Fruit fly (Drosophila melanogaster) whole organism: Measurements from ENCODE around the gene TTLL3B.

Experiments
- CG8478 ChIP-seq: fragments of >200 bp; optimal IDR thresholded peaks from 2 replicates; lab custom pipeline; 2018; ENCODE audit warnings: inconsistent platforms
- Dll ChIP-seq: fragments of >200 bp; optimal IDR thresholded peaks from 2 replicates; lab custom pipeline; 2017
- EcR ChIP-seq, 2 experiments: fragments of >200 bp; optimal IDR thresholded peaks; 2 replicates each; lab custom pipeline; 2017; ENCODE audit warnings: missing biosample characterization in 2 of 2, missing genetic modification characterization in 2 of 2, missing genetic modification reagents in 2 of 2
- pan ChIP-seq: fragments of >200 bp; optimal IDR thresholded peaks from 2 replicates; lab custom pipeline; 2017
- psq ChIP-seq: fragments of >200 bp; optimal IDR thresholded peaks from 2 replicates; lab custom pipeline; 2017
- usp ChIP-seq: fragments of >200 bp; optimal IDR thresholded peaks from 2 replicates; lab custom pipeline; 2017; ENCODE audit warnings: missing biosample characterization, missing genetic modification characterization, mixed read lengths

Gene TTLL3B

dm6 chr2L:6732566-6732965, at the start of gene TTLL3B:
TTLL3B (plus strand) TSS chr2L:6732866.
- TF ChIP-seq CG8478 (lab: Kevin White, UChicago) (no peak), EcR (GFP tag; optimal IDR thresholded peaks at IDR 0.05; lab: Kevin White, UChicago) (no peak), psq (lab: Kevin White, UChicago) (no peak), pan (lab: Kevin White, UChicago) (no peak), usp (no peak)

DNA sequence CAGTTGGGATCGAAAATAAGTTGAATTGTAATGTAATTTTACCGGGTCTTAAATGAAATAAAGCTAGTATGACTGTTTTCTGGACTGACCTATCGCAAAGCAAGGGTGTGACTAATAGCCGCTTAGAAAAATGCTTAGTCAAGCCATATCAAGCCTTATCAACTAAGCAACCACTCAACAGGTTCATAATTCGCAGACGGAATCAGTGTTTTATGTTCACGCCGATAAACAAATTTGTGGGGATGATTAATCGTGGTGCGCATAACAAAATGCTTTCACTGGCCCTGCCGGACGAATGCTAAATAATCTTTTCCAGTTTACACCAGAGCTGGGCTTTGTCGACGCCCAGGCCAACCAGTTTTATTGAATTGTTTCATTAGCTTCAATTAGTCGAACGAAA, 49.8 kb upstream of the TTLL3B start:
- no peak for TF ChIP-seq EcR (GFP tag; optimal IDR thresholded peaks at IDR 0.05; lab: Kevin White, UChicago)
- TF ChIP-seq CG8478 (lab: Kevin White, UChicago), result no peak
- TF ChIP-seq Dll (lab: Kevin White, UChicago), result no peak
- TF ChIP-seq psq (lab: Kevin White, UChicago), result no peak
- TF ChIP-seq usp, result no peak
- no peak for TF ChIP-seq pan (lab: Kevin White, UChicago)

dm6 chr2L:6683992-6684882, 48.4 kb upstream of the TTLL3B start, which contains the start of gene Nhe3:
Nhe3 (minus strand) TSS chr2L:6684364.
- TF ChIP-seq usp (no peak), Dll (lab: Kevin White, UChicago) (no peak), psq (lab: Kevin White, UChicago) (no peak), pan (lab: Kevin White, UChicago) (no peak), EcR (GFP tag; optimal IDR thresholded peaks at IDR 0.05; lab: Kevin White, UChicago) (no peak), CG8478 (lab: Kevin White, UChicago) (no peak)

- TF ChIP-seq Dll (lab: Kevin White, UChicago) (no peak), pan (lab: Kevin White, UChicago) (no peak), usp (no peak), psq (lab: Kevin White, UChicago) (no peak), CG8478 (lab: Kevin White, UChicago) (no peak)
These were observed 46.1 kb upstream of the TTLL3B start, which contains the start of gene CG11327 for dm6 chr2L:6686612-6687011. CG11327 (minus strand) TSS chr2L:6686712.

- TF ChIP-seq EcR (GFP tag; optimal IDR thresholded peaks at IDR 0.05; lab: Kevin White, UChicago) (no peak), pan (lab: Kevin White, UChicago) (no peak), Dll (lab: Kevin White, UChicago) (no peak), psq (lab: Kevin White, UChicago) (no peak)
These were observed 40.6 kb upstream of the TTLL3B start for dm6 chr2L:6692048-6692447.

- TF ChIP-seq usp (no peak), EcR (GFP tag; optimal IDR thresholded peaks at IDR 0.05; lab: Kevin White, UChicago) (no peak), Dll (lab: Kevin White, UChicago) (no peak)
These were observed 38.8 kb upstream of the TTLL3B start for dm6 chr2L:6693794-6694254.

- TF ChIP-seq EcR (GFP tag; optimal IDR thresholded peaks at IDR 0.05; lab: Kevin White, UChicago) (no peak), CG8478 (lab: Kevin White, UChicago) (no peak), Dll (lab: Kevin White, UChicago) (no peak), pan (lab: Kevin White, UChicago) (no peak), usp (no peak), psq (lab: Kevin White, UChicago) (no peak)
These were observed 36.4 kb upstream of the TTLL3B start for dm6 chr2L:6696229-6696628.

DNA sequence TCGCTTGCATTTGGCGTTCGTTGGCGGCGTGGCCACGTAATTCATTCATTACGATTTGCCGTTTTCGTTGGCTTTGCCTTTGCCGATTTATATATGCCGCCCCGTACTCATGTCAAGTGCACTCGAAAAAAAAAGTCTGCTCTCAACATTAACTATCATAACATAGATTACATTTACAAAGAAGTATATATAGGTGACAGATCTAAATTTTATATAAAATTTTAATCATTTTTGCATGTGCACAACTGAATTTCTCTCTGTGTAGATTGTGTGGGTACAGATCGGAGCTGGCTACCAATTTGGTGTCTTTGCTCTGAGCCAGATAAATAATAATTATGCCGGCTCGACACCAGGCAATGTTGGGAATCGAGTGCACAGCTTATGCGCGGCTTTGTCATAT, 34.3 kb upstream of the TTLL3B start:
- TF ChIP-seq pan (lab: Kevin White, UChicago) (no peak), CG8478 (lab: Kevin White, UChicago) (no peak), psq (lab: Kevin White, UChicago) (no peak), EcR (GFP tag; optimal IDR thresholded peaks at IDR 0.05; lab: Kevin White, UChicago) (no peak), usp (no peak), Dll (lab: Kevin White, UChicago) (no peak)

DNA sequence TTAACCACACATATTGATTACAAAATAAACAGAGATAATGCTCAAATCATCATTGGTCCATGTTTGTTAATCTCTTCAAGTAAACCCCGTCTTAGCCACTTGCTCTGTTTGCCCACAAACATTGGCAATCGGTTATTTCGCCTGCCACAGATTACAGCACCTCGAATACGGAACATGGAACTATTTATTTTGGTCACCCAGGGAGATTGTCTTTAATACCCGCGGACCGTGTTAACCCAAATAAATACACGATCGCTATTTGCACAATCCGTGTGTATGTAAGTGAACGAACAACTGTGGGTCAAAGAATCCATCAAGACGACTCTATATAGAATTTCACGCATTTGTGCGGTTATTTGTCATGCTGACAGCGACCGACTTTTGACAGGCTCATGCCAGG, 31.9 kb upstream of the TTLL3B start:
- no peak for TF ChIP-seq pan (lab: Kevin White, UChicago)
- no peak for TF ChIP-seq psq (lab: Kevin White, UChicago)
- TF ChIP-seq CG8478 (lab: Kevin White, UChicago), result no peak

dm6 chr2L:6701409-6702199, 31.1 kb upstream of the TTLL3B start:
- TF ChIP-seq psq (lab: Kevin White, UChicago) (no peak), pan (lab: Kevin White, UChicago) (no peak), usp (no peak), CG8478 (lab: Kevin White, UChicago) (no peak), EcR (GFP tag; optimal IDR thresholded peaks at IDR 0.05; lab: Kevin White, UChicago) (no peak), Dll (lab: Kevin White, UChicago) (no peak)

- no peak for TF ChIP-seq CG8478 (lab: Kevin White, UChicago)
- TF ChIP-seq pan (lab: Kevin White, UChicago), result no peak
- no peak for TF ChIP-seq Dll (lab: Kevin White, UChicago)
- TF ChIP-seq EcR (GFP tag; optimal IDR thresholded peaks at IDR 0.05; lab: Kevin White, UChicago), result no peak
- no peak for TF ChIP-seq usp
- TF ChIP-seq psq (lab: Kevin White, UChicago), result no peak
These were observed 27.6 kb upstream of the TTLL3B start for dm6 chr2L:6705081-6705480.
